Fruit fly (Drosophila melanogaster) whole organism, embryonic: ENCODE measurements around the gene CG8369.

Experiments
- Abd-B ChIP-seq: fragments of 200-800 bp; sonication (Bioruptor generic); optimal IDR thresholded peaks from 2 replicates; lab custom pipeline; 2018; ENCODE audit warnings: missing biosample characterization, mild to moderate bottlenecking, missing genetic modification characterization, moderate library complexity
- Asciz ChIP-seq: fragments of 200-800 bp; sonication (Bioruptor generic); optimal IDR thresholded peaks from 2 replicates; lab custom pipeline; 2017; ENCODE audit warnings: missing biosample characterization, mild to moderate bottlenecking, missing genetic modification characterization, missing genetic modification reagents
- B-H2 ChIP-seq: fragments of 200-800 bp; sonication (Bioruptor generic); optimal IDR thresholded peaks from 2 replicates; lab custom pipeline; 2018; ENCODE audit warnings: missing biosample characterization, mild to moderate bottlenecking, missing genetic modification characterization
- Bgb ChIP-seq: fragments of 200-800 bp; sonication (Bioruptor generic); IDR thresholded peaks from 2 replicates; pipeline ENCODE4 v1.3.6; 2022; ENCODE audit warnings: missing biosample characterization, missing genetic modification characterization; ENCODE audit not compliant: partially characterized antibody
- CG10147 ChIP-seq: fragments of 200-800 bp; sonication (Bioruptor generic); optimal IDR thresholded peaks from 2 replicates; lab custom pipeline; 2019; ENCODE audit warnings: missing biosample characterization, mild to moderate bottlenecking, missing genetic modification characterization, moderate library complexity
- CG10209 ChIP-seq: fragments of 200-800 bp; sonication (Bioruptor generic); optimal IDR thresholded peaks from 3 replicates; lab custom pipeline; 2017; ENCODE audit warnings: missing biosample characterization, mild to moderate bottlenecking, missing genetic modification characterization, missing genetic modification reagents
- CG10274 ChIP-seq: fragments of 200-800 bp; sonication (Bioruptor generic); optimal IDR thresholded peaks from 3 replicates; lab custom pipeline; 2017; ENCODE audit warnings: missing biosample characterization, mild to moderate bottlenecking, missing genetic modification characterization
- CG11560 ChIP-seq: fragments of 200-800 bp; sonication (Bioruptor generic); IDR thresholded peaks from 3 replicates; pipeline ENCODE4 v1.3.6; 2022; ENCODE audit warnings: missing biosample characterization, missing genetic modification characterization
- CG12299 ChIP-seq: fragments of 200-800 bp; sonication (Bioruptor generic); optimal IDR thresholded peaks from 2 replicates; lab custom pipeline; 2018; ENCODE audit warnings: missing biosample characterization, mild to moderate bottlenecking, missing genetic modification characterization
- CG14050 ChIP-seq: fragments of 200-800 bp; sonication (Bioruptor generic); IDR thresholded peaks from 3 replicates; pipeline ENCODE4 v1.3.6; 2022; ENCODE audit warnings: missing biosample characterization, missing genetic modification characterization
- CG15696 ChIP-seq: fragments of 200-800 bp; sonication (Bioruptor generic); optimal IDR thresholded peaks from 2 replicates; lab custom pipeline; 2019; ENCODE audit warnings: missing biosample characterization, mild to moderate bottlenecking, missing genetic modification characterization, moderate library complexity
- CG17829 ChIP-seq: fragments of 200-800 bp; optimal IDR thresholded peaks from 2 replicates; lab custom pipeline; 2019; ENCODE audit warnings: missing biosample characterization, mild to moderate bottlenecking, missing genetic modification characterization, moderate library complexity
- CG17912 ChIP-seq: fragments of 200-800 bp; sonication (Bioruptor generic); optimal IDR thresholded peaks from 2 replicates; lab custom pipeline; 2018; ENCODE audit warnings: missing biosample characterization, mild to moderate bottlenecking, missing genetic modification characterization
- CG31441 ChIP-seq: fragments of 200-800 bp; sonication (Bioruptor generic); IDR thresholded peaks from 2 replicates; pipeline ENCODE4 v1.3.6; 2022; ENCODE audit warnings: missing biosample characterization, missing genetic modification characterization
- CG32772 ChIP-seq: fragments of 200-800 bp; sonication (Bioruptor generic); IDR thresholded peaks from 2 replicates; pipeline ENCODE4 v1.3.6; 2022; ENCODE audit warnings: missing biosample characterization, missing genetic modification characterization
- CG33557 ChIP-seq: fragments of 200-800 bp; sonication (Bioruptor generic); optimal IDR thresholded peaks from 2 replicates; lab custom pipeline; 2019; ENCODE audit warnings: missing biosample characterization, mild to moderate bottlenecking, missing genetic modification characterization, moderate library complexity
- CG7556 ChIP-seq: fragments of 200-800 bp; sonication (Bioruptor generic); optimal IDR thresholded peaks from 2 replicates; lab custom pipeline; 2017; ENCODE audit warnings: missing biosample characterization, mild to moderate bottlenecking, missing genetic modification characterization
- CG7745 ChIP-seq: fragments of 200-800 bp; sonication (Bioruptor generic); optimal IDR thresholded peaks from 2 replicates; lab custom pipeline; 2018; ENCODE audit warnings: missing biosample characterization, mild to moderate bottlenecking, missing genetic modification characterization, moderate library complexity
- CG9817 ChIP-seq: fragments of 200-800 bp; sonication (Bioruptor generic); optimal IDR thresholded peaks from 2 replicates; lab custom pipeline; 2018; ENCODE audit warnings: missing biosample characterization, mild to moderate bottlenecking, missing genetic modification characterization, moderate library complexity
- CG9876 ChIP-seq: fragments of 200-800 bp; sonication (Bioruptor generic); optimal IDR thresholded peaks from 2 replicates; lab custom pipeline; 2016; ENCODE audit warnings: missing biosample characterization, missing genetic modification characterization
- Fer1 ChIP-seq: fragments of 200-800 bp; sonication (Bioruptor generic); optimal IDR thresholded peaks from 2 replicates; lab custom pipeline; 2017; ENCODE audit warnings: missing biosample characterization, mild to moderate bottlenecking, missing genetic modification characterization
- HLH54F ChIP-seq: fragments of 200-800 bp; sonication (Bioruptor generic); optimal IDR thresholded peaks from 3 replicates; lab custom pipeline; 2016; ENCODE audit warnings: missing biosample characterization, missing genetic modification characterization
- Jarid2 ChIP-seq: fragments of 200-800 bp; sonication (Bioruptor generic); optimal IDR thresholded peaks from 3 replicates; lab custom pipeline; 2017; ENCODE audit warnings: mild to moderate bottlenecking, missing biosample characterization, missing genetic modification reagents, missing genetic modification characterization
- Mad ChIP-seq: fragments of 200-800 bp; sonication (Bioruptor generic); optimal IDR thresholded peaks from 2 replicates; lab custom pipeline; 2016; ENCODE audit warnings: missing biosample characterization, missing genetic modification characterization
- Ravus ChIP-seq: fragments of 200-800 bp; sonication (Bioruptor generic); IDR thresholded peaks from 2 replicates; pipeline ENCODE4 v1.3.6; 2022; ENCODE audit warnings: missing biosample characterization, missing genetic modification characterization
- Sry-δ ChIP-seq: fragments of 200-800 bp; sonication (Bioruptor generic); optimal IDR thresholded peaks from 2 replicates; lab custom pipeline; 2016; ENCODE audit warnings: missing biosample characterization, missing genetic modification characterization
- Trl ChIP-seq, 3 experiments: fragments of >200 bp in 2 of 3; fragments of 200-800 bp in 1 of 3; sonication (Bioruptor generic) in 1 of 3; optimal IDR thresholded peaks; 2 replicates in 1 of 3; 3 replicates in 2 of 3; lab custom pipeline; 2016 to 2017; ENCODE audit warnings: missing biosample characterization in 1 of 3, missing genetic modification characterization in 1 of 3
- YL-1 ChIP-seq: fragments of 200-800 bp; sonication (Bioruptor generic); optimal IDR thresholded peaks from 3 replicates; lab custom pipeline; 2017; ENCODE audit warnings: missing biosample characterization, mild to moderate bottlenecking, missing genetic modification characterization
- ab ChIP-seq: fragments of 200-800 bp; sonication (Bioruptor generic); optimal IDR thresholded peaks from 2 replicates; lab custom pipeline; 2016; ENCODE audit warnings: missing biosample characterization, missing genetic modification characterization
- abd-A ChIP-seq: fragments of 200-800 bp; sonication (Bioruptor generic); optimal IDR thresholded peaks from 3 replicates; lab custom pipeline; 2019; ENCODE audit warnings: missing biosample characterization, mild to moderate bottlenecking, missing genetic modification characterization, moderate library complexity
- cad ChIP-seq: fragments of >200 bp; optimal IDR thresholded peaks from 2 replicates; lab custom pipeline; 2017; ENCODE audit warnings: missing biosample characterization, missing genetic modification characterization
- cato ChIP-seq: fragments of 200-800 bp; sonication (Bioruptor generic); optimal IDR thresholded peaks from 2 replicates; lab custom pipeline; 2016; ENCODE audit warnings: missing biosample characterization, missing genetic modification characterization, borderline replicate concordance
- caup ChIP-seq: fragments of 200-800 bp; sonication (Bioruptor generic); optimal IDR thresholded peaks from 3 replicates; lab custom pipeline; 2017; ENCODE audit warnings: missing biosample characterization, mild to moderate bottlenecking, missing genetic modification characterization, moderate library complexity; ENCODE audit not compliant: severe bottlenecking
- chn ChIP-seq: fragments of 200-800 bp; sonication (Bioruptor generic); optimal IDR thresholded peaks from 2 replicates; lab custom pipeline; 2016; ENCODE audit warnings: missing biosample characterization, missing genetic modification characterization
- dimm ChIP-seq: fragments of 200-800 bp; sonication (Bioruptor generic); IDR thresholded peaks from 2 replicates; pipeline ENCODE4 v1.3.6; 2022; ENCODE audit warnings: missing biosample characterization, missing genetic modification characterization
- fd96Cb ChIP-seq: fragments of 200-800 bp; sonication (Bioruptor generic); optimal IDR thresholded peaks from 2 replicates; lab custom pipeline; 2018; ENCODE audit warnings: missing biosample characterization, mild to moderate bottlenecking, missing genetic modification characterization, moderate library complexity
- ftz-f1 ChIP-seq: fragments of 200-800 bp; sonication (Bioruptor generic); optimal IDR thresholded peaks from 2 replicates; lab custom pipeline; 2016; ENCODE audit warnings: missing biosample characterization, missing genetic modification characterization
- grn ChIP-seq: fragments of 200-800 bp; sonication (Bioruptor generic); optimal IDR thresholded peaks from 3 replicates; lab custom pipeline; 2017; ENCODE audit warnings: missing biosample characterization, missing genetic modification characterization
- gro ChIP-seq: fragments of 200-800 bp; sonication (Bioruptor generic); optimal IDR thresholded peaks from 2 replicates; lab custom pipeline; 2016; ENCODE audit warnings: missing biosample characterization, missing genetic modification characterization
- jigr1 ChIP-seq: fragments of 200-800 bp; sonication (Bioruptor generic); IDR thresholded peaks from 3 replicates; pipeline ENCODE4 v1.3.6; 2022; ENCODE audit warnings: missing biosample characterization, missing genetic modification characterization
- org-1 ChIP-seq: fragments of 200-800 bp; sonication (Bioruptor generic); optimal IDR thresholded peaks from 2 replicates; lab custom pipeline; 2017; ENCODE audit warnings: missing biosample characterization, missing genetic modification characterization
- otp ChIP-seq: fragments of 200-800 bp; sonication (Bioruptor generic); IDR thresholded peaks from 3 replicates; pipeline ENCODE4, ENCODE4 v1.3.6; 2022; ENCODE audit warnings: missing biosample characterization, missing genetic modification characterization
- pita ChIP-seq: fragments of 200-800 bp; sonication (Bioruptor generic); optimal IDR thresholded peaks from 2 replicates; lab custom pipeline; 2017; ENCODE audit warnings: missing biosample characterization, mild to moderate bottlenecking, missing genetic modification characterization
- pum ChIP-seq: fragments of 200-800 bp; sonication (Bioruptor generic); optimal IDR thresholded peaks from 2 replicates; lab custom pipeline; 2016; ENCODE audit warnings: missing biosample characterization, missing genetic modification characterization
- rib ChIP-seq: fragments of 200-800 bp; sonication (Bioruptor generic); IDR thresholded peaks from 2 replicates; pipeline ENCODE4 v1.3.6; 2022; ENCODE audit warnings: missing biosample characterization, missing genetic modification characterization
- ro ChIP-seq: fragments of 200-800 bp; sonication (Bioruptor generic); IDR thresholded peaks from 2 replicates; pipeline ENCODE4 v1.3.6; 2022; ENCODE audit warnings: missing biosample characterization, missing genetic modification characterization
- ssp ChIP-seq: fragments of 200-800 bp; sonication (Bioruptor generic); IDR thresholded peaks from 2 replicates; pipeline ENCODE4 v1.3.6; 2022; ENCODE audit warnings: missing biosample characterization, missing genetic modification characterization
- tgo ChIP-seq: fragments of 200-800 bp; sonication (Bioruptor generic); IDR thresholded peaks from 3 replicates; pipeline ENCODE4 v1.3.6; 2022; ENCODE audit warnings: missing biosample characterization, missing genetic modification characterization
- tll ChIP-seq, 2 experiments: fragments of 200-800 bp in 1 of 2; fragments of >200 bp in 1 of 2; sonication (Bioruptor generic) in 1 of 2; optimal IDR thresholded peaks; 2 replicates each; lab custom pipeline; 2017 to 2019; ENCODE audit warnings: missing biosample characterization in 2 of 2, missing genetic modification characterization in 2 of 2, mild to moderate bottlenecking in 1 of 2, moderate library complexity in 1 of 2
- z ChIP-seq: fragments of 200-800 bp; sonication (Bioruptor generic); IDR thresholded peaks from 3 replicates; pipeline ENCODE4 v1.3.6; 2022; ENCODE audit warnings: missing biosample characterization, missing genetic modification characterization

The CG8369 gene

dm6 chr3R:8857496-8858255 lies 35.9 kb downstream of the CG8369 start (continued):
- TF ChIP-seq CG10147 (GFP tag; lab: Kevin White, UChicago) (no peak), CG17912 (no peak), Fer1 (GFP tag; lab: Kevin White, UChicago) (no peak), fd96Cb (tag; lab: Kevin White, UChicago) (no peak), Bgb (GFP tag; lab: Robert Waterston, UW) (peak; percentile 51), rib (GFP tag; lab: Robert Waterston, UW) (no peak), Mad (GFP tag; lab: Kevin White, UChicago) (no peak), YL-1 (GFP tag; lab: Kevin White, UChicago) (no peak), abd-A (tag; lab: Kevin White, UChicago) (peak; percentile 78), z (peak; percentile 97), HLH54F (GFP tag; lab: Kevin White, UChicago) (no peak), dimm (no peak), ssp (GFP tag; lab: Robert Waterston, UW) (no peak), cad (GFP tag; lab: Kevin White, UChicago) (peak; percentile 69), CG15696 (tag; lab: Kevin White, UChicago) (no peak), CG12299 (tag; lab: Kevin White, UChicago) (no peak), B-H2 (GFP tag; lab: Kevin White, UChicago) (no peak), CG32772 (GFP tag; lab: Robert Waterston, UW) (no peak), Sry-δ (no peak), CG11560 (tag; lab: Robert Waterston, UW) (no peak), Jarid2 (peak; percentile 64), pum (GFP tag; lab: Kevin White, UChicago) (no peak), caup (no peak), CG33557 (no peak), otp (GFP tag; lab: Robert Waterston, UW) (0 out of 3 replicates have a peak, but pooled peaks have one; percentile 5), Trl (optimal IDR thresholded peaks at IDR 0.05; lab: Kevin White, UChicago) (no peak), Trl (GFP tag; optimal IDR thresholded peaks at IDR 0.05; lab: Kevin White, UChicago) (no peak), tll (GFP tag; optimal IDR thresholded peaks at IDR 0.05; lab: Kevin White, UChicago) (no peak), chn (GFP tag; lab: Kevin White, UChicago) (no peak), CG14050 (GFP tag; lab: Robert Waterston, UW) (no peak), ab (no peak), pita (GFP tag; lab: Kevin White, UChicago) (no peak), grn (GFP tag; lab: Kevin White, UChicago) (no peak), jigr1 (no peak), gro (GFP tag; lab: Kevin White, UChicago) (no peak), CG9817 (tag; lab: Kevin White, UChicago) (no peak), org-1 (no peak), CG9876 (no peak), CG17829 (no peak), Abd-B (GFP tag; lab: Kevin White, UChicago) (no peak), cato (no peak), ro (no peak), tgo (GFP tag; lab: Robert Waterston, UW) (no peak), CG10274 (no peak), ftz-f1 (GFP tag; lab: Kevin White, UChicago) (no peak), CG7745 (tag; lab: Kevin White, UChicago) (no peak), CG7556 (GFP tag; lab: Kevin White, UChicago) (no peak), Asciz (GFP tag; lab: Kevin White, UChicago) (no peak), CG10209 (GFP tag; lab: Kevin White, UChicago) (no peak), Ravus (GFP tag; lab: Robert Waterston, UW) (no peak), CG31441 (GFP tag; lab: Robert Waterston, UW) (no peak)
